Worm (Caenorhabditis elegans): ENCODE data around the gene rexd-1.

rexd-1 gene

ce11 chrIII:1887354-1887753 lies 53.0 kb downstream of the rexd-1 start, which contains the start of gene B0524.3:
TSS of gene B0524.3 (plus strand) at chrIII:1887654.
- TF ChIP-seq tbx-37 (GFP tag; conservative IDR thresholded peaks at IDR 0.05) = no peak
- TF ChIP-seq ceh-36 (tag; optimal IDR thresholded peaks at IDR 0.05) = no peak
- TF ChIP-seq B0310.2 (tag; optimal IDR thresholded peaks at IDR 0.05) = no peak
- no peak for TF ChIP-seq scrt-1 (GFP tag; IDR thresholded peaks at IDR 0.05)
- no peak for TF ChIP-seq hmg-4 (GFP tag; optimal IDR thresholded peaks at IDR 0.05)
- no peak for TF ChIP-seq ama-1 (optimal IDR thresholded peaks at IDR 0.05)
- TF ChIP-seq F13C5.2 (tag; optimal IDR thresholded peaks at IDR 0.05) = no peak
- no peak for TF ChIP-seq ets-7 (tag; optimal IDR thresholded peaks at IDR 0.05)
- no peak for TF ChIP-seq flt-1 (GFP tag; IDR thresholded peaks at IDR 0.05)
- no peak for TF ChIP-seq hnd-1 (tag; optimal IDR thresholded peaks at IDR 0.05)
- no peak for TF ChIP-seq aly-1 (tag; optimal IDR thresholded peaks at IDR 0.05)
- no peak for TF ChIP-seq tra-4 (tag; optimal IDR thresholded peaks at IDR 0.05)
- TF ChIP-seq pes-1 (GFP tag; IDR thresholded peaks at IDR 0.05) = no peak
- no peak for TF ChIP-seq ceh-13 (GFP tag; optimal IDR thresholded peaks at IDR 0.05)
- no peak for TF ChIP-seq hmbx-1 (tag; optimal IDR thresholded peaks at IDR 0.05)
- no peak for TF ChIP-seq tbx-11 (GFP tag; IDR thresholded peaks at IDR 0.05)
- TF ChIP-seq sea-1 (GFP tag; conservative IDR thresholded peaks at IDR 0.05) = no peak

DNA sequence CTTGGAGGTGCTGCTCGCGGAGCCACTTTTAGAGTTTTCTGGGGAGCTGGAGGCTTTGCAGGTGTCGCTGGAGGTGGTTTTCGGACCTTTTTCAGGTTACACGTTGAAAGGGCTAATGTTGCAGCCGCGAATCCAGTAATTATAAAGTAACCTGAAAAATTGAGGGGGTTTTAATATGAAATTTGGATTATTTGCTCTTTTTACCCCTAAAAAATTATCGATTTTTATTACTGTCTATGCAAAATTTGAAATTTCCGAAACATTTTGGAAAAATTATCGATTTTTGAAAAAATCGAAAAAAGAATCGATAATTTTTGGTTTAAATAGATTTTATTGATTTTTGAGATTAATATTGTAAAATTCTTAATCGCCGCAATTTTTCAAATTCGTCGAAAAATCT lies 59.1 kb downstream of the rexd-1 start:
- no peak for TF ChIP-seq B0310.2 (tag; optimal IDR thresholded peaks at IDR 0.05)
- TF ChIP-seq ama-1 (optimal IDR thresholded peaks at IDR 0.05) = no peak
- no peak for TF ChIP-seq ceh-36 (tag; optimal IDR thresholded peaks at IDR 0.05)
- TF ChIP-seq scrt-1 (GFP tag; IDR thresholded peaks at IDR 0.05) = no peak
- TF ChIP-seq ceh-13 (GFP tag; optimal IDR thresholded peaks at IDR 0.05) = no peak
- no peak for TF ChIP-seq tbx-11 (GFP tag; IDR thresholded peaks at IDR 0.05)
- TF ChIP-seq ets-7 (tag; optimal IDR thresholded peaks at IDR 0.05) = no peak
- no peak for TF ChIP-seq flt-1 (GFP tag; IDR thresholded peaks at IDR 0.05)
- no peak for TF ChIP-seq tbx-37 (GFP tag; conservative IDR thresholded peaks at IDR 0.05)
- no peak for TF ChIP-seq aly-1 (tag; optimal IDR thresholded peaks at IDR 0.05)
- no peak for TF ChIP-seq pes-1 (GFP tag; IDR thresholded peaks at IDR 0.05)
- no peak for TF ChIP-seq sea-1 (GFP tag; conservative IDR thresholded peaks at IDR 0.05)
- no peak for TF ChIP-seq tra-4 (tag; optimal IDR thresholded peaks at IDR 0.05)
- no peak for TF ChIP-seq hmg-4 (GFP tag; optimal IDR thresholded peaks at IDR 0.05)
- TF ChIP-seq hmbx-1 (tag; optimal IDR thresholded peaks at IDR 0.05) = no peak
- no peak for TF ChIP-seq hnd-1 (tag; optimal IDR thresholded peaks at IDR 0.05)
- no peak for TF ChIP-seq F13C5.2 (tag; optimal IDR thresholded peaks at IDR 0.05)

ce11 chrIII:1893851-1894250 lies 59.5 kb downstream of the rexd-1 start, which contains the start of the genes B0524.5 and B0524.2:
TSS of gene B0524.5 (minus strand) at chrIII:1893890.
TSS of gene B0524.2 (plus strand) at chrIII:1894057.
- TF ChIP-seq hnd-1 (tag; optimal IDR thresholded peaks at IDR 0.05) = no peak
- TF ChIP-seq ceh-36 (tag; optimal IDR thresholded peaks at IDR 0.05) = no peak
